Worm (Caenorhabditis elegans): ENCODE measurements around the gene C02F5.12.

Gene C02F5.12

ce11 chrIII:8211562-8211961, 31.3 kb downstream of the C02F5.12 start:
- TF ChIP-seq nhr-77 (tag; optimal IDR thresholded peaks at IDR 0.05) (no peak), lin-14 (GFP tag; optimal IDR thresholded peaks at IDR 0.05) (peak; percentile 41), unc-86 (tag; optimal IDR thresholded peaks at IDR 0.05) (peak; percentile 97), egl-13 (tag; optimal IDR thresholded peaks at IDR 0.05) (peak; percentile 36), sup-37 (GFP tag; optimal IDR thresholded peaks at IDR 0.05) (no peak), lsy-2 (tag; optimal IDR thresholded peaks at IDR 0.05) (peak in 1 of 2 experiments; percentile 61)

- TF ChIP-seq ceh-90 (tag; optimal IDR thresholded peaks at IDR 0.05) (no peak), hlh-17 (GFP tag; optimal IDR thresholded peaks at IDR 0.05; ENCODE audit: borderline replicate concordance) (no peak), ztf-4 (tag; optimal IDR thresholded peaks at IDR 0.05) (no peak), fkh-4 (tag; optimal IDR thresholded peaks at IDR 0.05; ENCODE audit: borderline replicate concordance) (no peak), unc-98 (GFP tag; IDR thresholded peaks at IDR 0.05) (no peak), F16B12.6 (tag; optimal IDR thresholded peaks at IDR 0.05) (no peak), nhr-84 (tag; optimal IDR thresholded peaks at IDR 0.05) (no peak)
These were observed 33.1 kb downstream of the C02F5.12 start, which contains the start of gene C30A5.10 for ce11 chrIII:8209775-8210174. Gene C30A5.10, minus strand, starts transcription at chrIII:8209875.

- TF ChIP-seq nhr-90 (tag; optimal IDR thresholded peaks at IDR 0.05; ENCODE audit: poor library complexity) = no peak
- no peak for TF ChIP-seq unc-86 (tag; optimal IDR thresholded peaks at IDR 0.05)
- no peak for TF ChIP-seq snu-23 (GFP tag; optimal IDR thresholded peaks at IDR 0.05)
- TF ChIP-seq C16A3.4 (tag; optimal IDR thresholded peaks at IDR 0.05) = no peak
- no peak for TF ChIP-seq nhr-77 (tag; optimal IDR thresholded peaks at IDR 0.05)
- TF ChIP-seq lsy-2 (tag; optimal IDR thresholded peaks at IDR 0.05) = no peak
- no peak for TF ChIP-seq nhr-19 (GFP tag; conservative IDR thresholded peaks at IDR 0.05)
- no peak for TF ChIP-seq isw-1 (GFP tag; IDR thresholded peaks at IDR 0.05)
- no peak for TF ChIP-seq vab-15 (tag; optimal IDR thresholded peaks at IDR 0.05)
These were observed 40.1 kb downstream of the C02F5.12 start, which contains the start of gene snb-5 for ce11 chrIII:8202754-8203153. Gene snb-5, plus strand, starts transcription at chrIII:8203054.

ce11 chrIII:8201760-8202159, 41.1 kb downstream of the C02F5.12 start:
- TF ChIP-seq ceh-88 (GFP tag; IDR thresholded peaks at IDR 0.05) (no peak), dpl-1 (GFP tag; optimal IDR thresholded peaks at IDR 0.05) (peak in 1 of 3 experiments; percentile 32), egl-13 (tag; optimal IDR thresholded peaks at IDR 0.05) (peak; percentile 58), lin-13 (GFP tag; optimal IDR thresholded peaks at IDR 0.05) (no peak), fkh-10 (GFP tag; optimal IDR thresholded peaks at IDR 0.05) (peak; percentile 30), efl-1 (optimal IDR thresholded peaks at IDR 0.05) (peak; percentile 46 to 48), efl-1 (GFP tag; optimal IDR thresholded peaks at IDR 0.05 in 1 of 2) (peak; percentile 38 to 86), unc-86 (tag; optimal IDR thresholded peaks at IDR 0.05) (peak; percentile 60), lir-3 (tag; optimal IDR thresholded peaks at IDR 0.05; ENCODE audit: poor library complexity) (peak; percentile 19), swsn-7 (tag; optimal IDR thresholded peaks at IDR 0.05) (peak; percentile 56), lin-14 (GFP tag; optimal IDR thresholded peaks at IDR 0.05) (peak; percentile 94), dsc-1 (tag; optimal IDR thresholded peaks at IDR 0.05) (peak; percentile 76), ceh-63 (GFP tag; optimal IDR thresholded peaks at IDR 0.05) (no peak), unc-98 (GFP tag; IDR thresholded peaks at IDR 0.05) (0 out of 2 replicates have a peak, but pooled peaks have one; percentile 10), nhr-19 (GFP tag; conservative IDR thresholded peaks at IDR 0.05) (peak; percentile 49), ztf-4 (tag; optimal IDR thresholded peaks at IDR 0.05) (peak; percentile 25), elt-2 (tag; optimal IDR thresholded peaks at IDR 0.05) (no peak), fkh-8 (tag; optimal IDR thresholded peaks at IDR 0.05) (peak; percentile 79), nhr-28 (tag; optimal IDR thresholded peaks at IDR 0.05) (no peak), zag-1 (tag; optimal IDR thresholded peaks at IDR 0.05) (no peak), F16B12.6 (tag; optimal IDR thresholded peaks at IDR 0.05) (peak; percentile 30), jun-1 (tag; optimal IDR thresholded peaks at IDR 0.05) (no peak), lin-39 (tag; optimal IDR thresholded peaks at IDR 0.05) (no peak), tbx-2 (tag; optimal IDR thresholded peaks at IDR 0.05) (peak; percentile 55), C34B4.2 (tag; optimal IDR thresholded peaks at IDR 0.05) (no peak), zip-4 (GFP tag; optimal IDR thresholded peaks at IDR 0.05) (no peak), pax-3 (tag; optimal IDR thresholded peaks at IDR 0.05) (peak; percentile 42), hlh-4 (tag; optimal IDR thresholded peaks at IDR 0.05) (no peak), mep-1 (tag; optimal IDR thresholded peaks at IDR 0.05) (peak; percentile 26), isw-1 (GFP tag; IDR thresholded peaks at IDR 0.05) (peak; percentile 31), pqm-1 (tag; optimal IDR thresholded peaks at IDR 0.05) (no peak), sup-37 (GFP tag; optimal IDR thresholded peaks at IDR 0.05) (no peak), ceh-82 (tag; optimal IDR thresholded peaks at IDR 0.05) (peak in 2 of 3 experiments; percentile 17 to 55), nhr-76 (tag; optimal IDR thresholded peaks at IDR 0.05) (no peak), unc-130 (tag; optimal IDR thresholded peaks at IDR 0.05) (no peak), sptf-1 (tag; optimal IDR thresholded peaks at IDR 0.05) (no peak)
